Fruit fly (Drosophila melanogaster): ENCODE data around the gene CG43169.
A peak's percentile ranks its signal among the peaks of the same experiment; 100 is the strongest.

CG43169 gene

dm6 chr3L:8920710-8921109, 32.3 kb upstream of the CG43169 start (continued):
- TF ChIP-seq nau (GFP tag; optimal IDR thresholded peaks at IDR 0.05) = peak; percentile 60
- no peak for TF ChIP-seq CG17912 (GFP tag; optimal IDR thresholded peaks at IDR 0.05)
- no peak for TF ChIP-seq ab (GFP tag; optimal IDR thresholded peaks at IDR 0.05)
- TF ChIP-seq Fer1 (GFP tag; optimal IDR thresholded peaks at IDR 0.05) = peak; percentile 84
- peak; percentile 48 for TF ChIP-seq D19A (tag; optimal IDR thresholded peaks at IDR 0.05)
- peak; percentile 38 for TF ChIP-seq zfh2 (GFP tag; optimal IDR thresholded peaks at IDR 0.05)
- TF ChIP-seq CG14014 (GFP tag; IDR thresholded peaks at IDR 0.05) = peak; percentile 54; the same call in 1 of the 2 replicates
- peak; percentile 31 for TF ChIP-seq pho (GFP tag; optimal IDR thresholded peaks at IDR 0.05)
- peak; percentile 57 for TF ChIP-seq salm (tag; optimal IDR thresholded peaks at IDR 0.05)
- TF ChIP-seq CG4854 (GFP tag; optimal IDR thresholded peaks at IDR 0.05) = peak; percentile 36
- no peak for TF ChIP-seq slp2 (GFP tag; optimal IDR thresholded peaks at IDR 0.05)
- no peak for TF ChIP-seq tup (GFP tag; optimal IDR thresholded peaks at IDR 0.05)
- TF ChIP-seq CG18619 (GFP tag; optimal IDR thresholded peaks at IDR 0.05) = peak; percentile 57
- peak; percentile 54 for TF ChIP-seq CG1529 (GFP tag; optimal IDR thresholded peaks at IDR 0.05)
- peak; percentile 44 for TF ChIP-seq HLH54F (GFP tag; optimal IDR thresholded peaks at IDR 0.05)
- peak; percentile 71 for TF ChIP-seq Meics (GFP tag; optimal IDR thresholded peaks at IDR 0.05)
- 0 out of 2 replicates have a peak, but pooled peaks have one; percentile 28 for TF ChIP-seq Taf1 (GFP tag; IDR thresholded peaks at IDR 0.05)
- no peak for TF ChIP-seq en (GFP tag; optimal IDR thresholded peaks at IDR 0.05)
- TF ChIP-seq maf-S (GFP tag; optimal IDR thresholded peaks at IDR 0.05) = peak; percentile 0
- peak; percentile 68 for TF ChIP-seq CG12391 (tag; optimal IDR thresholded peaks at IDR 0.05)
- TF ChIP-seq ewg (GFP tag; optimal IDR thresholded peaks at IDR 0.05) = peak; percentile 33
- TF ChIP-seq CG10431 (GFP tag; optimal IDR thresholded peaks at IDR 0.05) = no peak
- TF ChIP-seq CG1602 (GFP tag; optimal IDR thresholded peaks at IDR 0.05) = peak; percentile 37
- TF ChIP-seq Atf6 (GFP tag; IDR thresholded peaks at IDR 0.05) = peak; percentile 59
- peak; percentile 68; the same call in 1 of the 3 replicates for TF ChIP-seq CG11456 (GFP tag; IDR thresholded peaks at IDR 0.05)
- TF ChIP-seq run (tag; optimal IDR thresholded peaks at IDR 0.05) = peak; percentile 59
- no peak for TF ChIP-seq sc (optimal IDR thresholded peaks at IDR 0.05)
- peak; percentile 15 for TF ChIP-seq sc (GFP tag; optimal IDR thresholded peaks at IDR 0.05)
- TF ChIP-seq CG6654 (GFP tag; optimal IDR thresholded peaks at IDR 0.05) = peak; percentile 26
- TF ChIP-seq Ets65A (GFP tag) = no peak
- no peak for TF ChIP-seq sr (GFP tag; IDR thresholded peaks at IDR 0.05)
- peak; percentile 86 for TF ChIP-seq ci (GFP tag; IDR thresholded peaks at IDR 0.05)
- no peak for TF ChIP-seq CG17186 (GFP tag; optimal IDR thresholded peaks at IDR 0.05)
- TF ChIP-seq z (GFP tag; IDR thresholded peaks at IDR 0.05) = no peak
- TF ChIP-seq HmgZ (tag; optimal IDR thresholded peaks at IDR 0.05) = peak; percentile 2
- no peak for TF ChIP-seq CG13287 (GFP tag; IDR thresholded peaks at IDR 0.05; ENCODE audit: partially characterized antibody)
- no peak for TF ChIP-seq chm (GFP tag; IDR thresholded peaks at IDR 0.05)
- peak; percentile 29 for TF ChIP-seq CG6683 (GFP tag; optimal IDR thresholded peaks at IDR 0.05)
- TF ChIP-seq CG14710 (tag; optimal IDR thresholded peaks at IDR 0.05) = peak; percentile 27
- TF ChIP-seq Hand (GFP tag; optimal IDR thresholded peaks at IDR 0.05) = peak; percentile 53
- peak; percentile 49 for TF ChIP-seq Mes4 (GFP tag; optimal IDR thresholded peaks at IDR 0.05)
- peak; percentile 56 for TF ChIP-seq CG2875 (GFP tag; optimal IDR thresholded peaks at IDR 0.05)
- no peak for TF ChIP-seq cg (GFP tag; optimal IDR thresholded peaks at IDR 0.05)
- no peak for TF ChIP-seq dan (GFP tag; IDR thresholded peaks at IDR 0.05)
- no peak for TF ChIP-seq CG1832 (GFP tag; optimal IDR thresholded peaks at IDR 0.05)
- TF ChIP-seq slbo (GFP tag; IDR thresholded peaks at IDR 0.05) = peak; percentile 74
- TF ChIP-seq NC2α (GFP tag; optimal IDR thresholded peaks at IDR 0.05) = no peak
- peak; percentile 79 for TF ChIP-seq unpg (GFP tag; optimal IDR thresholded peaks at IDR 0.05)
- 0 out of 2 replicates have a peak, but pooled peaks have one; percentile 37 for TF ChIP-seq CG31224 (GFP tag; IDR thresholded peaks at IDR 0.05)
- TF ChIP-seq CG10321 (GFP tag; IDR thresholded peaks at IDR 0.05) = no peak
- TF ChIP-seq tgo (GFP tag; IDR thresholded peaks at IDR 0.05) = peak; percentile 58; the same call in 1 of the 3 replicates
- TF ChIP-seq CG2129 (GFP tag; IDR thresholded peaks at IDR 0.05; ENCODE audit: partially characterized antibody) = no peak

Measured in whole organism, embryonic.